Worm (Caenorhabditis elegans) whole organism, mixed stage, embryonic: ENCODE measurements around the gene ssu-1.

ENCODE experiments used
- M03D4.4 ChIP-seq: sonication (generic microtip); optimal IDR thresholded peaks from 2 replicates; lab custom pipeline; 2017; ENCODE audit warnings: mild to moderate bottlenecking, missing genetic modification characterization, missing compliant biosample characterization
- bed-3 ChIP-seq: fragments of 200-800 bp; sonication (Bioruptor generic); optimal IDR thresholded peaks from 3 replicates; lab custom pipeline; 2018; ENCODE audit warnings: mild to moderate bottlenecking, missing genetic modification characterization, moderate library complexity, missing compliant biosample characterization
- blmp-1 ChIP-seq: fragments of 150-350 bp; optimal IDR thresholded peaks from 2 replicates; lab custom pipeline; 2014; ENCODE audit warnings: missing biosample characterization, missing genetic modification characterization
- ceh-39 ChIP-seq: fragments of 150-350 bp; optimal IDR thresholded peaks from 2 replicates; lab custom pipeline; 2014; ENCODE audit warnings: missing biosample characterization, missing genetic modification characterization
- ceh-43 ChIP-seq: fragments of 200-800 bp; sonication (Bioruptor generic); optimal IDR thresholded peaks from 2 replicates; lab custom pipeline; 2018; ENCODE audit warnings: mild to moderate bottlenecking, missing genetic modification characterization, moderate library complexity, missing compliant biosample characterization
- ceh-83 ChIP-seq: fragments of 200-800 bp; sonication (Bioruptor generic); optimal IDR thresholded peaks from 2 replicates; lab custom pipeline; 2018; ENCODE audit warnings: mild to moderate bottlenecking, missing genetic modification characterization, missing compliant biosample characterization
- ces-1 ChIP-seq: fragments of 150-350 bp; optimal IDR thresholded peaks from 2 replicates; lab custom pipeline; 2014; ENCODE audit warnings: missing biosample characterization, missing genetic modification reagents, missing genetic modification characterization
- cnd-1 ChIP-seq: fragments of 200-800 bp; sonication (Bioruptor generic); optimal IDR thresholded peaks from 2 replicates; lab custom pipeline; 2018; ENCODE audit warnings: mild to moderate bottlenecking, missing genetic modification characterization, missing compliant biosample characterization
- drap-1 ChIP-seq: fragments of 200-800 bp; sonication (Bioruptor generic); optimal IDR thresholded peaks from 3 replicates; lab custom pipeline; 2018; ENCODE audit warnings: mild to moderate bottlenecking, missing genetic modification characterization, missing compliant biosample characterization
- elt-3 ChIP-seq: fragments of 150-350 bp; optimal IDR thresholded peaks from 2 replicates; lab custom pipeline; 2014; ENCODE audit warnings: missing biosample characterization, missing genetic modification characterization
- hlh-1 ChIP-seq: fragments of 150-350 bp; optimal IDR thresholded peaks from 2 replicates; lab custom pipeline; 2014; ENCODE audit warnings: missing biosample characterization, missing genetic modification reagents, missing genetic modification characterization
- lsy-2 ChIP-seq: fragments of 150-350 bp; optimal IDR thresholded peaks from 2 replicates; lab custom pipeline; 2014; ENCODE audit warnings: missing biosample characterization, missing genetic modification characterization
- mab-5 ChIP-seq: fragments of 150-350 bp; optimal IDR thresholded peaks from 2 replicates; lab custom pipeline; 2014; ENCODE audit warnings: missing biosample characterization, missing genetic modification characterization
- mls-2 ChIP-seq: sonication (generic microtip); optimal IDR thresholded peaks from 2 replicates; lab custom pipeline; 2016; ENCODE audit warnings: mild to moderate bottlenecking, missing genetic modification characterization, moderate library complexity, missing compliant biosample characterization
- nhr-12 ChIP-seq: fragments of 150-350 bp; optimal IDR thresholded peaks from 2 replicates; lab custom pipeline; 2014; ENCODE audit warnings: missing biosample characterization, missing genetic modification characterization
- nhr-2 ChIP-seq: fragments of 150-350 bp; optimal IDR thresholded peaks from 2 replicates; lab custom pipeline; 2014; ENCODE audit warnings: missing biosample characterization, missing genetic modification characterization
- nhr-28 ChIP-seq: fragments of 150-350 bp; optimal IDR thresholded peaks from 2 replicates; lab custom pipeline; 2014; ENCODE audit warnings: missing biosample characterization, missing genetic modification characterization
- nhr-76 ChIP-seq: sonication (generic microtip); optimal IDR thresholded peaks from 2 replicates; lab custom pipeline; 2017; ENCODE audit warnings: missing biosample characterization, missing genetic modification characterization
- pha-4 ChIP-seq: fragments of 150-350 bp; optimal IDR thresholded peaks from 2 replicates; lab custom pipeline; 2018; ENCODE audit warnings: missing biosample characterization, missing genetic modification reagents, missing genetic modification characterization
- sem-2 ChIP-seq: fragments of 200-800 bp; sonication (Bioruptor generic); optimal IDR thresholded peaks from 2 replicates; lab custom pipeline; 2018; ENCODE audit warnings: mild to moderate bottlenecking, missing genetic modification characterization, missing compliant biosample characterization
- snpc-4 ChIP-seq: fragments of 150-350 bp; optimal IDR thresholded peaks from 2 replicates; lab custom pipeline; 2014; ENCODE audit warnings: missing biosample characterization, missing genetic modification characterization
- sptf-1 ChIP-seq: sonication (generic microtip); optimal IDR thresholded peaks from 2 replicates; lab custom pipeline; 2017; ENCODE audit warnings: mild to moderate bottlenecking, missing genetic modification characterization, moderate library complexity, missing compliant biosample characterization
- unc-120 ChIP-seq: sonication (generic microtip); optimal IDR thresholded peaks from 2 replicates; lab custom pipeline; 2017; ENCODE audit warnings: missing genetic modification characterization, missing compliant biosample characterization; ENCODE audit not compliant: poor library complexity, severe bottlenecking
- unc-39 ChIP-seq: fragments of 150-350 bp; optimal IDR thresholded peaks from 2 replicates; lab custom pipeline; 2014; ENCODE audit warnings: missing biosample characterization, missing genetic modification characterization
- unc-62 ChIP-seq: fragments of 150-350 bp; optimal IDR thresholded peaks from 2 replicates; lab custom pipeline; 2014; ENCODE audit warnings: missing biosample characterization, missing genetic modification reagents, missing genetic modification characterization
- ztf-11 ChIP-seq: fragments of 150-350 bp; optimal IDR thresholded peaks from 2 replicates; lab custom pipeline; 2014; ENCODE audit warnings: missing biosample characterization, missing genetic modification characterization

Gene ssu-1

DNA sequence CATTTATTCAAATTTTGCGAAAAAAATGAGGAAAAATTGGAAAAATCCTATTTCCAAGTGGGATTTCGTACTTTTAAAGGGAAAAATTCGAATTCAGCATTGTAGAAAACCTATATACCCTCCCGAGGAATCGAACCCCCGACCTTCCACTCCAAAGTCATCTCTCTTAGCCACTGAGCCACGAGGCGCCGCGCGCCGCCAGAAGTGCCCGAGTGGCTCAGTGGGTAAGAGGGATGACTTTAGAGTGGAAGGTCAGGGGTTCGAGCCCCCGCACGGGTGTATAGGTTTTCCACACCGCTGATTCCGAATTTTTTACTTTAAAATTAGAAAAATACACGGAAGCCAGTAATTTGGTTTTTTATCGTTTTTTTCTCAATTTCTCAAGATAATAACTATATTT is 1.7 kb upstream of the ssu-1 start:
- no peak for TF ChIP-seq M03D4.4 (tag; lab: Kevin White, UChicago)
- no peak for TF ChIP-seq ztf-11 (tag; lab: Kevin White, UChicago)
- TF ChIP-seq elt-3 (tag; lab: Kevin White, UChicago), result no peak

DNA sequence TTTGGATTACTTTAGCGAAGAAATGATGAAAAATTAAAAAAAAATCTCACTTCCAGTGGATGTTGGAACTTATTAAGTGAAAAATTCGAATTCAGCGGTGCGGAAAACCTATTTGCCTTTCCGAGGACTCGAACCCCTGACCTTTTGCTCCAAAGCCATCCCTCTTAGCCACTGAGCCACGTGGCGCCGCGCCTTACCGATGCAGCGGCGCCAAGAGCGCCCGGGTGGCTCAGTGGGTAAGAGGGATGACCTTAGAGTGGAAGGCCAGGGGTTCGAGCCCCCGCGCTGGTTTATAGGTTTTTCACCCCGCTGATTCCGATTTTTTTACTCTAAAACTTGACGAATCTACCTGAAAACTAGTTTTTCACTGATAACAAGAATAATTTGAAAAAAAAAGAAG is 5.5 kb downstream of the ssu-1 start:
- TF ChIP-seq blmp-1 (tag; lab: Kevin White, UChicago), result no peak
- TF ChIP-seq sptf-1, result no peak
- no peak for TF ChIP-seq ztf-11 (tag; lab: Kevin White, UChicago)
- no peak for TF ChIP-seq snpc-4 (tag; lab: Kevin White, UChicago)
- no peak for TF ChIP-seq hlh-1 (tag; lab: Kevin White, UChicago)

DNA sequence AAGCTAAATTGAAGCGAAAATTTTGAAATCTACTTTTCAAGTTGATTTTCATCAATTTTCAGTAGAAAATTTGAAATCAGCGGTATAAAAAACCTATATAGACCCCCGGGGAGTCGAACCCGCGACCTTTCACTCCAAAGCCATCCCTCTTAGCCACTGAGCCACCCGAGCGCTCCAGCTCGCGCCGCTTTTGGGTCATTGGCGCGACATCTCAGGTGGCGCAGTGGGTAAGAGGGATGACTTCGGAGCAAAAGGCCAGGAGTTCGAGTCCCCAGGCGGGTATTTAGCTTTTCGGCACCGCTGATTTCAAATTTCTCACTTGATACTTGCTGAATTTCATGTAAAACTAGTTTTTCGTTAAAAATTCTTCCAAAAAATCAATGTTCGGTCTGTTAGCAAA is 6.4 kb downstream of the ssu-1 start:
- TF ChIP-seq mab-5 (no peak), snpc-4 (tag; lab: Kevin White, UChicago) (no peak), mls-2 (tag; lab: Kevin White, UChicago) (no peak), unc-39 (tag; lab: Kevin White, UChicago) (no peak), cnd-1 (tag; lab: Kevin White, UChicago) (no peak), ztf-11 (tag; lab: Kevin White, UChicago) (no peak), unc-62 (GFP tag; lab: Kevin White, UChicago) (no peak), ceh-43 (GFP tag; lab: Kevin White, UChicago) (no peak), drap-1 (GFP tag; lab: Kevin White, UChicago) (no peak), nhr-28 (tag; lab: Kevin White, UChicago) (no peak), nhr-12 (tag; lab: Kevin White, UChicago) (no peak), unc-120 (tag; lab: Kevin White, UChicago) (no peak), ces-1 (no peak), hlh-1 (tag; lab: Kevin White, UChicago) (no peak), ceh-83 (GFP tag; lab: Kevin White, UChicago) (no peak), nhr-76 (tag; lab: Kevin White, UChicago) (no peak), sptf-1 (no peak), lsy-2 (no peak)

DNA sequence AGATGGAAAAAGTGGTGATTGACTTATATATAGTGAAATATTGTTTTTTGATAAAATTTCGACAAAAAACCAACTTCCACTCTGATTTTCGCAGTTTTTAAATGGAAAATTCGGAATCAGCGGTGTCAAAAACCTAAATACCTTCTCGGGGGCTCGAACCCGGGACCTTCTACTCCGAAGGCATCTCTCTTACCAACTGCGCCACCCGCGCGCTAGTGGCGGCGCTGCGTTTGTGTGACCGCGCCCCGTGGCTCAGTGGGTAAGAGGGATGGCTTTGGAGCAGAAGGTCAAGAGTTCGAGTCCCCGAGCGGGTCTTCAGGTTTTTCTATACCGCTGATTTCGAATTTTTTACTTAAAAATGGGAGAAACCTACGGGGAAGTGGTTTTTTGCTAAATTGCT is 7.9 kb downstream of the ssu-1 start:
- TF ChIP-seq unc-39 (tag; lab: Kevin White, UChicago) (no peak), ceh-39 (tag; lab: Kevin White, UChicago) (no peak), drap-1 (GFP tag; lab: Kevin White, UChicago) (no peak), M03D4.4 (tag; lab: Kevin White, UChicago) (no peak), pha-4 (tag; lab: Kevin White, UChicago) (no peak), nhr-2 (tag; lab: Kevin White, UChicago) (no peak), sem-2 (GFP tag; lab: Kevin White, UChicago) (no peak), unc-120 (tag; lab: Kevin White, UChicago) (no peak), ztf-11 (tag; lab: Kevin White, UChicago) (no peak), snpc-4 (tag; lab: Kevin White, UChicago) (no peak), bed-3 (no peak), hlh-1 (tag; lab: Kevin White, UChicago) (no peak), elt-3 (tag; lab: Kevin White, UChicago) (no peak), lsy-2 (no peak)

DNA sequence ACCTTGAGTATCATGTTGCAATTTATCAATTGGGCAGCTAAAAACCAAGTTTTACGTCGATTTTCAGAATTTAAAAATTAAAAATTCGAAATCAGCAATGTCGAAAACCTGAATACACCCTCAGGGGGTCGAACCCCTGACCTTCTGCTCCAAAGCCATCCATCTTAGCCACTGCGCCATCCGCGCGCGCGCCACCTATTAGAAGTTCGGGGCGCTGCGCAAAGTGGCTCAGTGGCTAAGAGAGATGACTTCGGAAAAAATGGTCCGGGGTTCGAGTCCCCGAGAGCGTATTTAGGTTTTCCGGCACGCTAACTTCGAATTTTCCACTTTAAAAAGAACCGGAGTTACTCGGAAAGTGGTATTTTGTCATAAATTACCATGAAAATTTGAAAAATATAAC is 8.7 kb downstream of the ssu-1 start:
- TF ChIP-seq sptf-1, result no peak
- TF ChIP-seq drap-1 (GFP tag; lab: Kevin White, UChicago), result peak; percentile 17

DNA sequence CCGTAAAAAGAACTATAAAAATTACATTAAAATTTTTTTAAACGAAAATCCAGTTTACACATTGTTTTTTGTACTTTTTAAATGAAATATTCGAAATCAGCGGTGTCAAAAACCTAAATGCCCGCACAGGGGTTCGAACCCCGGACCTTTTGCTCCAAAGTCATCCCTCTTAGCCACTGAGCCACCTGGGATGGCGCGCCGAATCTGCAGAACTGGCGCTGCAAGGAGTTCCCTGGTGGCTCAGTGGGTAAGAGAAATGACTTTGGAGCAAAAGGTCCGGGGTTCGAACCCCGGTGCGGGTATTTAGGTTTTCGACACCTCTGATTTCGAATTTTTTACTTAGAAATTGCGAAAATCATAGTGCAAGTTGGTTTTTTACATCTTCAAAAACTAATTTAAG is 9.4 kb downstream of the ssu-1 start:
- TF ChIP-seq ceh-43 (GFP tag; lab: Kevin White, UChicago) (no peak), nhr-12 (tag; lab: Kevin White, UChicago) (no peak), mab-5 (no peak), ceh-83 (GFP tag; lab: Kevin White, UChicago) (no peak), unc-62 (GFP tag; lab: Kevin White, UChicago) (no peak), unc-39 (tag; lab: Kevin White, UChicago) (no peak)

DNA sequence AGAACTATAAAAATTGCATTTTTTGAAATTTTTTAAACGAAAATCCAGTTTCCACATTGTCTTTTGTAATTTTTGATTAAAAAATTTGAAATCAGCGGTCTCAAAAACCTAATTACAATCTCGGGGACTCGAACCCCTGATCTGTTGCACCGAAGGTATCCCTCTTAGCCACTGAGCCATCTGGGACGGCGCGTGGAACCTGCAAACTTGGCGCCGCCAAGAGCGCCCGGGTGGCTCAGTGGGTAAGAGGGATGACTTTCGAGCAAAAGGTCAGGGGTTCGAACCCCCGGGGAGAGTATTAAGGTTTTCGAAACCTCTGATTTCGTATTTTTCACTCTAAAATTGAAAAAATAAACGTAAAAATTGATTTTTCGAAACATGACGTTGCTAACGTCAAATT is 10.1 kb downstream of the ssu-1 start:
- TF ChIP-seq nhr-12 (tag; lab: Kevin White, UChicago), result no peak
